Fruit fly (Drosophila melanogaster) whole organism, pupa: ENCODE measurements around the gene Mitf.

Experiments used
- Pif1A ChIP-seq: fragments of 200-800 bp; sonication (Bioruptor generic); optimal IDR thresholded peaks from 3 replicates; lab custom pipeline; 2016; ENCODE audit warnings: missing biosample characterization, missing genetic modification characterization
- gl ChIP-seq: fragments of 200-800 bp; sonication (Bioruptor generic); optimal IDR thresholded peaks from 2 replicates; lab custom pipeline; 2018; ENCODE audit warnings: missing biosample characterization, mild to moderate bottlenecking, missing genetic modification characterization

dm6 chr4:1230564-1230964, 31.9 kb downstream of the Mitf start, which contains the start of the genes Dyrk3 and Cadps:
- TF ChIP-seq gl (no peak), Pif1A (GFP tag; lab: Kevin White, UChicago) (no peak)
